Worm (Caenorhabditis elegans) whole organism, late embryonic: ENCODE measurements around the gene F53F1.2.
A peak's percentile ranks its signal among the peaks of the same experiment; 100 is the strongest.

ENCODE experiments used
- C08G9.2 ChIP-seq: sonication (generic microtip); optimal IDR thresholded peaks from 2 replicates; lab custom pipeline; 2016; ENCODE audit warnings: mild to moderate bottlenecking, missing genetic modification characterization, moderate library complexity, missing compliant biosample characterization
- F13H6.1 ChIP-seq: sonication (generic microtip); optimal IDR thresholded peaks from 2 replicates; lab custom pipeline; 2016; ENCODE audit warnings: missing genetic modification characterization, missing compliant biosample characterization
- K02D7.2 ChIP-seq: sonication (generic microtip); optimal IDR thresholded peaks from 2 replicates; lab custom pipeline; 2017; ENCODE audit warnings: mild to moderate bottlenecking, missing genetic modification characterization, missing compliant biosample characterization
- K09A11.1 ChIP-seq: sonication (generic microtip); optimal IDR thresholded peaks from 2 replicates; lab custom pipeline; 2017; ENCODE audit warnings: antibody characterized with exemption, mild to moderate bottlenecking, missing genetic modification characterization, missing compliant biosample characterization; ENCODE audit not compliant: insufficient read depth
- T23F11.4 ChIP-seq: fragments of 200-800 bp; sonication (Bioruptor generic); optimal IDR thresholded peaks from 2 replicates; lab custom pipeline; 2018; ENCODE audit warnings: mild to moderate bottlenecking, missing genetic modification characterization, missing compliant biosample characterization
- Y22D7AL.16 ChIP-seq: sonication (generic microtip); optimal IDR thresholded peaks from 2 replicates; lab custom pipeline; 2016; ENCODE audit warnings: missing genetic modification characterization, missing compliant biosample characterization
- ahr-1 ChIP-seq: sonication (generic microtip); optimal IDR thresholded peaks from 2 replicates; lab custom pipeline; 2016; ENCODE audit warnings: missing genetic modification characterization, missing compliant biosample characterization
- ama-1 ChIP-seq: fragments of 150-350 bp; optimal IDR thresholded peaks from 2 replicates; lab custom pipeline; 2014
- ceh-14 ChIP-seq: sonication (generic microtip); optimal IDR thresholded peaks from 2 replicates; lab custom pipeline; 2016; ENCODE audit warnings: missing genotype, missing genetic modification characterization, missing compliant biosample characterization
- ceh-18 ChIP-seq: sonication (generic microtip); optimal IDR thresholded peaks from 2 replicates; lab custom pipeline; 2016; ENCODE audit warnings: missing genetic modification characterization, missing compliant biosample characterization
- ceh-34 ChIP-seq: sonication (generic microtip); optimal IDR thresholded peaks from 2 replicates; lab custom pipeline; 2016; ENCODE audit warnings: mild to moderate bottlenecking, missing genetic modification characterization, missing compliant biosample characterization
- ceh-48 ChIP-seq: sonication (generic microtip); optimal IDR thresholded peaks from 2 replicates; lab custom pipeline; 2016; ENCODE audit warnings: missing genetic modification characterization, inconsistent platforms, missing compliant biosample characterization
- ceh-6 ChIP-seq: fragments of 200-800 bp; sonication (Bioruptor generic); optimal IDR thresholded peaks from 2 replicates; lab custom pipeline; 2018; ENCODE audit warnings: mild to moderate bottlenecking, missing genetic modification characterization, missing compliant biosample characterization
- che-1 ChIP-seq: sonication (generic microtip); optimal IDR thresholded peaks from 2 replicates; lab custom pipeline; 2016; ENCODE audit warnings: mild to moderate bottlenecking, missing genetic modification characterization, missing compliant biosample characterization
- gmeb-2 ChIP-seq: sonication (generic microtip); optimal IDR thresholded peaks from 2 replicates; lab custom pipeline; 2016; ENCODE audit warnings: missing genetic modification characterization, inconsistent platforms, missing compliant biosample characterization
- hlh-30 ChIP-seq: sonication (generic microtip); optimal IDR thresholded peaks from 2 replicates; lab custom pipeline; 2017; ENCODE audit warnings: antibody characterized with exemption, missing genetic modification characterization, missing compliant biosample characterization; ENCODE audit not compliant: insufficient read depth
- hlh-6 ChIP-seq: sonication (generic microtip); optimal IDR thresholded peaks from 2 replicates; lab custom pipeline; 2016; ENCODE audit warnings: missing genotype, missing genetic modification characterization, missing compliant biosample characterization
- hlh-8 ChIP-seq: sonication (generic microtip); optimal IDR thresholded peaks from 2 replicates; lab custom pipeline; 2016; ENCODE audit warnings: missing genotype, missing genetic modification characterization, missing compliant biosample characterization
- nfya-1 ChIP-seq: sonication (generic microtip); optimal IDR thresholded peaks from 2 replicates; lab custom pipeline; 2017; ENCODE audit warnings: missing genetic modification characterization, mild to moderate bottlenecking, missing compliant biosample characterization, antibody characterized with exemption, moderate library complexity
- nhr-11 ChIP-seq: fragments of 150-350 bp; optimal IDR thresholded peaks from 2 replicates; lab custom pipeline; 2014; ENCODE audit warnings: missing biosample characterization, missing genetic modification characterization
- odd-2 ChIP-seq: sonication (generic microtip); optimal IDR thresholded peaks from 2 replicates; lab custom pipeline; 2017; ENCODE audit warnings: antibody characterized with exemption, mild to moderate bottlenecking, missing genetic modification characterization, missing compliant biosample characterization
- pag-3 ChIP-seq: sonication (generic microtip); optimal IDR thresholded peaks from 2 replicates; lab custom pipeline; 2016; ENCODE audit warnings: missing compliant biosample characterization, missing genetic modification characterization, borderline replicate concordance
- pat-9 ChIP-seq: fragments of 200-800 bp; sonication (Bioruptor generic); optimal IDR thresholded peaks from 2 replicates; lab custom pipeline; 2018; ENCODE audit warnings: mild to moderate bottlenecking, missing genetic modification characterization, moderate library complexity, missing compliant biosample characterization
- pqm-1 ChIP-seq: sonication (generic microtip); optimal IDR thresholded peaks from 2 replicates; lab custom pipeline; 2016; ENCODE audit warnings: missing genetic modification characterization, missing compliant biosample characterization
- pros-1 ChIP-seq: fragments of 150-350 bp; optimal IDR thresholded peaks from 2 replicates; lab custom pipeline; 2014; ENCODE audit warnings: missing biosample characterization, missing genetic modification reagents, missing genetic modification characterization
- rnt-1 ChIP-seq: sonication (generic microtip); optimal IDR thresholded peaks from 2 replicates; lab custom pipeline; 2016; ENCODE audit warnings: missing genetic modification characterization, missing compliant biosample characterization
- sox-2 ChIP-seq: fragments of 200-800 bp; sonication (Bioruptor generic); IDR thresholded peaks from 2 replicates; pipeline ENCODE4 v1.3.6; 2022; ENCODE audit warnings: missing genetic modification reagents, missing genetic modification characterization, missing compliant biosample characterization
- sox-4 ChIP-seq: sonication (generic microtip); optimal IDR thresholded peaks from 2 replicates; lab custom pipeline; 2017; ENCODE audit warnings: mild to moderate bottlenecking, missing genetic modification characterization, inconsistent platforms, missing compliant biosample characterization
- syd-9 ChIP-seq: sonication (generic microtip); optimal IDR thresholded peaks from 2 replicates; lab custom pipeline; 2016; ENCODE audit warnings: mild to moderate bottlenecking, missing genetic modification characterization, moderate library complexity, missing compliant biosample characterization
- tbx-2 ChIP-seq: sonication (generic microtip); optimal IDR thresholded peaks from 2 replicates; lab custom pipeline; 2016; ENCODE audit warnings: missing genetic modification characterization, missing compliant biosample characterization
- tbx-7 ChIP-seq: sonication (generic microtip); optimal IDR thresholded peaks from 2 replicates; lab custom pipeline; 2016; ENCODE audit warnings: missing genotype, missing genetic modification characterization, missing compliant biosample characterization
- ttx-3 ChIP-seq: sonication (generic microtip); optimal IDR thresholded peaks from 2 replicates; lab custom pipeline; 2016; ENCODE audit warnings: missing genetic modification reagents, missing genetic modification characterization, missing compliant biosample characterization
- unc-42 ChIP-seq: sonication (generic microtip); optimal IDR thresholded peaks from 2 replicates; lab custom pipeline; 2016; ENCODE audit warnings: missing genotype, missing genetic modification characterization, missing compliant biosample characterization
- unc-55 ChIP-seq: sonication (generic microtip); optimal IDR thresholded peaks from 2 replicates; lab custom pipeline; 2017; ENCODE audit warnings: missing biosample characterization, missing genetic modification reagents, missing genetic modification characterization
- unc-86 ChIP-seq: sonication (generic microtip); optimal IDR thresholded peaks from 2 replicates; lab custom pipeline; 2016; ENCODE audit warnings: missing genetic modification characterization, missing compliant biosample characterization
- ztf-16 ChIP-seq: sonication (generic microtip); optimal IDR thresholded peaks from 2 replicates; lab custom pipeline; 2017; ENCODE audit warnings: missing genetic modification characterization, missing compliant biosample characterization

Gene F53F1.2

ce11 chrV:13428660-13429059 is 22.0 kb downstream of the F53F1.2 start, which contains the start of gene srd-19:
Gene srd-19, minus strand, starts transcription at chrV:13428760.
- TF ChIP-seq nhr-11 (tag; lab: Kevin White, UChicago), result no peak
- TF ChIP-seq ahr-1 (tag; lab: Kevin White, UChicago), result no peak
- no peak for TF ChIP-seq K02D7.2 (tag; lab: Kevin White, UChicago)
- TF ChIP-seq ama-1 (lab: Kevin White, UChicago), result no peak
- no peak for TF ChIP-seq Y22D7AL.16 (tag; lab: Kevin White, UChicago)
- TF ChIP-seq ceh-6 (GFP tag; lab: Kevin White, UChicago), result no peak
- no peak for TF ChIP-seq sox-2
- TF ChIP-seq odd-2 (tag; lab: Kevin White, UChicago), result no peak
- no peak for TF ChIP-seq pqm-1
- TF ChIP-seq C08G9.2 (tag; lab: Kevin White, UChicago), result no peak
- TF ChIP-seq F13H6.1 (tag; lab: Kevin White, UChicago), result no peak
- TF ChIP-seq ceh-14 (tag; lab: Kevin White, UChicago), result no peak
- no peak for TF ChIP-seq syd-9 (tag; lab: Kevin White, UChicago)
- TF ChIP-seq ceh-18 (tag; lab: Kevin White, UChicago), result no peak
- TF ChIP-seq ttx-3 (tag; lab: Kevin White, UChicago), result no peak

- TF ChIP-seq pat-9 (tag; lab: Kevin White, UChicago), result no peak
- no peak for TF ChIP-seq ceh-34
- TF ChIP-seq hlh-8 (tag; lab: Kevin White, UChicago), result no peak
- TF ChIP-seq ceh-14 (tag; lab: Kevin White, UChicago), result no peak
- TF ChIP-seq Y22D7AL.16 (tag; lab: Kevin White, UChicago), result no peak
- no peak for TF ChIP-seq che-1 (tag; lab: Kevin White, UChicago)
Measured at ce11 chrV:13432364-13432763, 25.7 kb downstream of the F53F1.2 start, which contains the start of gene srd-17. Gene srd-17, minus strand, starts transcription at chrV:13432714.

ce11 chrV:13437473-13438074 is 31.0 kb downstream of the F53F1.2 start, which contains the start of gene mes-4:
Gene mes-4, minus strand, starts transcription at chrV:13437545.
- TF ChIP-seq nfya-1, result peak; percentile 85
- TF ChIP-seq unc-42, result no peak

- TF ChIP-seq rnt-1 (tag; lab: Kevin White, UChicago) (no peak), K09A11.1 (tag; lab: Kevin White, UChicago) (no peak), hlh-6 (no peak), hlh-30 (no peak), ztf-16 (tag; lab: Kevin White, UChicago) (no peak), unc-55 (GFP tag; lab: Kevin White, UChicago) (no peak), pat-9 (tag; lab: Kevin White, UChicago) (no peak), ttx-3 (tag; lab: Kevin White, UChicago) (no peak)
Measured at ce11 chrV:13441661-13442060, 35.0 kb downstream of the F53F1.2 start, which contains the start of gene col-162. Gene col-162, plus strand, starts transcription at chrV:13441961.

ce11 chrV:13442819-13443218 is 36.2 kb downstream of the F53F1.2 start:
- TF ChIP-seq tbx-2 (no peak), unc-42 (no peak), tbx-7 (tag; lab: Kevin White, UChicago) (no peak), syd-9 (tag; lab: Kevin White, UChicago) (no peak), ceh-18 (tag; lab: Kevin White, UChicago) (no peak), sox-4 (tag; lab: Kevin White, UChicago) (no peak), nfya-1 (no peak), ceh-34 (no peak), K09A11.1 (tag; lab: Kevin White, UChicago) (no peak), pros-1 (tag; lab: Kevin White, UChicago) (no peak), pag-3 (tag; lab: Kevin White, UChicago) (no peak), hlh-30 (no peak), ceh-6 (GFP tag; lab: Kevin White, UChicago) (no peak), T23F11.4 (GFP tag; lab: Kevin White, UChicago) (no peak), pat-9 (tag; lab: Kevin White, UChicago) (no peak), unc-86 (tag; lab: Kevin White, UChicago) (no peak), hlh-6 (no peak), ceh-48 (tag; lab: Kevin White, UChicago) (no peak), gmeb-2 (tag; lab: Kevin White, UChicago) (no peak), ceh-14 (tag; lab: Kevin White, UChicago) (no peak)
